Worm (Caenorhabditis elegans) whole organism, L3 larva: ENCODE results near the gene fipr-25.
A peak's percentile ranks its signal among the peaks of the same experiment; 100 is the strongest.

Experiments used
- R02D3.7 ChIP-seq: fragments of 150-350 bp; optimal IDR thresholded peaks from 2 replicates; lab custom pipeline; 2014; ENCODE audit warnings: missing biosample characterization, missing genetic modification characterization
- ZK546.5 ChIP-seq: sonication (generic microtip); optimal IDR thresholded peaks from 2 replicates; lab custom pipeline; 2017; ENCODE audit warnings: missing biosample characterization, missing genetic modification characterization
- aly-2 ChIP-seq: fragments of 150-350 bp; optimal IDR thresholded peaks from 2 replicates; lab custom pipeline; 2014; ENCODE audit warnings: missing biosample characterization, missing genetic modification characterization
- ama-1 ChIP-seq: fragments of 150-350 bp; optimal IDR thresholded peaks from 2 replicates; lab custom pipeline; 2018
- ceh-28 ChIP-seq: fragments of 150-350 bp; optimal IDR thresholded peaks from 2 replicates; lab custom pipeline; 2014; ENCODE audit warnings: missing biosample characterization, missing genetic modification reagents, missing genetic modification characterization
- ceh-82 ChIP-seq: fragments of 150-350 bp; optimal IDR thresholded peaks from 2 replicates; lab custom pipeline; 2014; ENCODE audit warnings: missing biosample characterization, missing genetic modification characterization
- ceh-9 ChIP-seq: sonication (generic microtip); optimal IDR thresholded peaks from 2 replicates; lab custom pipeline; 2018; ENCODE audit warnings: missing biosample characterization, missing genetic modification characterization
- daf-12 ChIP-seq: fragments of 150-350 bp; optimal IDR thresholded peaks from 2 replicates; lab custom pipeline; 2014; ENCODE audit warnings: missing biosample characterization, missing genetic modification reagents, missing genetic modification characterization
- egl-27 ChIP-seq: sonication (generic microtip); optimal IDR thresholded peaks from 4 replicates; lab custom pipeline; 2017; ENCODE audit warnings: missing biosample characterization, missing genetic modification reagents, missing genetic modification characterization
- egl-5 ChIP-seq: fragments of 150-350 bp; optimal IDR thresholded peaks from 2 replicates; lab custom pipeline; 2017; ENCODE audit warnings: missing biosample characterization, missing genetic modification reagents, missing genetic modification characterization, inconsistent platforms
- elt-1 ChIP-seq: fragments of 150-350 bp; optimal IDR thresholded peaks from 2 replicates; lab custom pipeline; 2014; ENCODE audit warnings: missing biosample characterization, missing genetic modification characterization
- elt-2 ChIP-seq: sonication (generic microtip); optimal IDR thresholded peaks from 2 replicates; lab custom pipeline; 2016; ENCODE audit warnings: missing genetic modification reagents, mild to moderate bottlenecking, missing genetic modification characterization, missing compliant biosample characterization
- eor-1 ChIP-seq, 2 experiments: fragments of 150-350 bp; optimal IDR thresholded peaks; 2 replicates each; lab custom pipeline; 2014 to 2018; ENCODE audit warnings: missing biosample characterization in 2 of 2, missing genetic modification characterization in 2 of 2
- fkh-2 ChIP-seq: fragments of 150-350 bp; optimal IDR thresholded peaks from 2 replicates; lab custom pipeline; 2014; ENCODE audit warnings: missing biosample characterization, missing genetic modification reagents, missing genetic modification characterization
- fos-1 ChIP-seq: fragments of 150-350 bp; optimal IDR thresholded peaks from 2 replicates; lab custom pipeline; 2014; ENCODE audit warnings: missing biosample characterization, missing genetic modification characterization
- hmg-11 ChIP-seq: sonication (generic microtip); optimal IDR thresholded peaks from 2 replicates; lab custom pipeline; 2016; ENCODE audit warnings: missing genetic modification characterization, missing compliant biosample characterization
- lin-15B ChIP-seq: fragments of 150-350 bp; optimal IDR thresholded peaks from 2 replicates; lab custom pipeline; 2014; ENCODE audit warnings: missing biosample characterization, missing genetic modification characterization
- lin-39 ChIP-seq: fragments of 150-350 bp; optimal IDR thresholded peaks from 2 replicates; lab custom pipeline; 2018; ENCODE audit warnings: missing biosample characterization, missing genetic modification reagents, missing genetic modification characterization
- lsy-12 ChIP-seq: sonication (generic microtip); optimal IDR thresholded peaks from 2 replicates; lab custom pipeline; 2016; ENCODE audit warnings: mild to moderate bottlenecking, missing genetic modification characterization, missing compliant biosample characterization
- nfya-1 ChIP-seq: sonication (generic microtip); optimal IDR thresholded peaks from 2 replicates; lab custom pipeline; 2017; ENCODE audit warnings: missing genetic modification characterization, mild to moderate bottlenecking, missing compliant biosample characterization, antibody characterized with exemption, moderate library complexity; ENCODE audit not compliant: insufficient read depth
- nhr-11 ChIP-seq: fragments of 150-350 bp; optimal IDR thresholded peaks from 2 replicates; lab custom pipeline; 2014; ENCODE audit warnings: missing biosample characterization, missing genetic modification characterization
- nhr-12 ChIP-seq: fragments of 150-350 bp; optimal IDR thresholded peaks from 2 replicates; lab custom pipeline; 2014; ENCODE audit warnings: missing biosample characterization, missing genetic modification characterization
- nhr-23 ChIP-seq: fragments of 150-350 bp; optimal IDR thresholded peaks from 2 replicates; lab custom pipeline; 2014; ENCODE audit warnings: missing biosample characterization, missing genetic modification reagents, missing genetic modification characterization
- nhr-237 ChIP-seq: fragments of 150-350 bp; optimal IDR thresholded peaks from 2 replicates; lab custom pipeline; 2014; ENCODE audit warnings: missing biosample characterization, missing genetic modification characterization
- nhr-25 ChIP-seq: sonication (generic microtip); optimal IDR thresholded peaks from 2 replicates; lab custom pipeline; 2017; ENCODE audit warnings: missing biosample characterization, missing genetic modification characterization
- nhr-28 ChIP-seq: fragments of 150-350 bp; optimal IDR thresholded peaks from 2 replicates; lab custom pipeline; 2014; ENCODE audit warnings: missing biosample characterization, missing genetic modification characterization
- nhr-67 ChIP-seq: fragments of 150-350 bp; optimal IDR thresholded peaks from 2 replicates; lab custom pipeline; 2014; ENCODE audit warnings: missing biosample characterization, missing genetic modification characterization
- nhr-76 ChIP-seq: fragments of 150-350 bp; sonication (generic microtip); optimal IDR thresholded peaks from 5 replicates; lab custom pipeline; 2014; ENCODE audit warnings: missing biosample characterization, missing genetic modification characterization
- nhr-77 ChIP-seq: fragments of 150-350 bp; optimal IDR thresholded peaks from 2 replicates; lab custom pipeline; 2014; ENCODE audit warnings: missing biosample characterization, missing genetic modification characterization
- pha-4 ChIP-seq: fragments of 150-350 bp; optimal IDR thresholded peaks from 2 replicates; lab custom pipeline; 2014; ENCODE audit warnings: missing biosample characterization, missing genetic modification reagents, missing genetic modification characterization
- pqm-1 ChIP-seq: fragments of 150-350 bp; optimal IDR thresholded peaks from 2 replicates; lab custom pipeline; 2017; ENCODE audit warnings: missing biosample characterization, missing genetic modification characterization, inconsistent platforms
- snpc-4 ChIP-seq: fragments of 150-350 bp; optimal IDR thresholded peaks from 2 replicates; lab custom pipeline; 2014; ENCODE audit warnings: missing biosample characterization, missing genetic modification characterization
- tbx-2 ChIP-seq: sonication (generic microtip); optimal IDR thresholded peaks from 2 replicates; lab custom pipeline; 2016; ENCODE audit warnings: mild to moderate bottlenecking, missing genetic modification characterization, missing compliant biosample characterization
- unc-39 ChIP-seq: sonication (generic microtip); optimal IDR thresholded peaks from 4 replicates; lab custom pipeline; 2017; ENCODE audit warnings: missing biosample characterization, missing genetic modification characterization
- unc-62 ChIP-seq: fragments of 150-350 bp; sonication (generic microtip); optimal IDR thresholded peaks from 4 replicates; lab custom pipeline; 2014; ENCODE audit warnings: missing biosample characterization, missing genetic modification reagents, missing genetic modification characterization
- zag-1 ChIP-seq: fragments of 150-350 bp; optimal IDR thresholded peaks from 2 replicates; lab custom pipeline; 2014; ENCODE audit warnings: missing biosample characterization, missing genetic modification characterization
- ztf-4 ChIP-seq: fragments of 150-350 bp; optimal IDR thresholded peaks from 2 replicates; lab custom pipeline; 2014; ENCODE audit warnings: missing biosample characterization, missing genetic modification characterization

The fipr-25 gene

ce11 chrV:1957110-1957509, at the start of gene fipr-25:
Gene fipr-25, plus strand, starts transcription at chrV:1957410.
- no peak for TF ChIP-seq aly-2 (tag; lab: Kevin White, UChicago)
- no peak for TF ChIP-seq elt-2 (tag; lab: Kevin White, UChicago)
- no peak for TF ChIP-seq nhr-67 (tag; lab: Kevin White, UChicago)
- TF ChIP-seq lin-39 (tag; lab: Kevin White, UChicago) = no peak
- TF ChIP-seq ceh-82 (tag; lab: Kevin White, UChicago) = no peak
- TF ChIP-seq lin-15B (tag; lab: Kevin White, UChicago) = no peak
- no peak for TF ChIP-seq eor-1 (tag; optimal IDR thresholded peaks at IDR 0.05; lab: Kevin White, UChicago)
- TF ChIP-seq ama-1 (lab: Kevin White, UChicago) = no peak

- TF ChIP-seq fos-1 (tag; lab: Kevin White, UChicago) = no peak
- no peak for TF ChIP-seq R02D3.7
- no peak for TF ChIP-seq ZK546.5 (tag; lab: Kevin White, UChicago)
- no peak for TF ChIP-seq nhr-67 (tag; lab: Kevin White, UChicago)
- TF ChIP-seq snpc-4 (tag; lab: Kevin White, UChicago) = no peak
- no peak for TF ChIP-seq ztf-4 (tag; lab: Kevin White, UChicago)
- TF ChIP-seq egl-5 (tag; lab: Kevin White, UChicago) = no peak
- TF ChIP-seq pha-4 (tag; lab: Kevin White, UChicago) = no peak
- no peak for TF ChIP-seq nhr-76 (tag; lab: Kevin White, UChicago)
- no peak for TF ChIP-seq nhr-12 (tag; lab: Kevin White, UChicago)
Observed at ce11 chrV:1908542-1908941, 48.7 kb upstream of the fipr-25 start, which contains the start of gene srp-3. Gene srp-3, plus strand, starts transcription at chrV:1908842.

- TF ChIP-seq ceh-9 (tag; lab: Kevin White, UChicago) = no peak
- TF ChIP-seq ztf-4 (tag; lab: Kevin White, UChicago) = no peak
- no peak for TF ChIP-seq snpc-4 (tag; lab: Kevin White, UChicago)
- TF ChIP-seq egl-5 (tag; lab: Kevin White, UChicago) = no peak
- no peak for TF ChIP-seq elt-1 (tag; lab: Kevin White, UChicago)
- TF ChIP-seq ceh-82 (tag; lab: Kevin White, UChicago) = no peak
- no peak for TF ChIP-seq fkh-2 (tag; lab: Kevin White, UChicago)
- TF ChIP-seq nhr-28 (tag; lab: Kevin White, UChicago) = no peak
- TF ChIP-seq ceh-28 = no peak
- no peak for TF ChIP-seq egl-27
- TF ChIP-seq eor-1 (tag; optimal IDR thresholded peaks at IDR 0.05; lab: Kevin White, UChicago) = no peak
- TF ChIP-seq R02D3.7 = no peak
- TF ChIP-seq nhr-237 (tag; lab: Kevin White, UChicago) = no peak
- no peak for TF ChIP-seq lin-39 (tag; lab: Kevin White, UChicago)
- TF ChIP-seq hmg-11 (tag; lab: Kevin White, UChicago) = no peak
- no peak for TF ChIP-seq unc-62 (GFP tag; lab: Kevin White, UChicago)
- TF ChIP-seq elt-2 (tag; lab: Kevin White, UChicago) = no peak
- no peak for TF ChIP-seq zag-1 (tag; lab: Kevin White, UChicago)
- no peak for TF ChIP-seq nhr-12 (tag; lab: Kevin White, UChicago)
Observed at ce11 chrV:1911102-1911501, 46.1 kb upstream of the fipr-25 start, which contains the start of gene Y32G9A.3. Gene Y32G9A.3, plus strand, starts transcription at chrV:1911402.

- no peak for TF ChIP-seq ceh-28
- peak; percentile 11 for TF ChIP-seq nhr-23
- TF ChIP-seq nhr-25 (tag; lab: Kevin White, UChicago) = peak; percentile 27
- TF ChIP-seq elt-2 (tag; lab: Kevin White, UChicago) = no peak
- TF ChIP-seq nfya-1 (tag; lab: Kevin White, UChicago) = peak; percentile 68
- TF ChIP-seq lin-15B (tag; lab: Kevin White, UChicago) = peak; percentile 69
- peak; percentile 5 for TF ChIP-seq pqm-1 (tag; lab: Kevin White, UChicago)
- TF ChIP-seq pha-4 (tag; lab: Kevin White, UChicago) = peak; percentile 24
- TF ChIP-seq lin-39 (tag; lab: Kevin White, UChicago) = peak; percentile 11
- TF ChIP-seq hmg-11 (tag; lab: Kevin White, UChicago) = peak; percentile 44
- TF ChIP-seq unc-39 (tag; lab: Kevin White, UChicago) = no peak
- TF ChIP-seq, all 47 proteins: peak for 8
Observed at ce11 chrV:1918030-1918559, 39.1 kb upstream of the fipr-25 start, which contains the start of gene Y32G9A.2. Gene Y32G9A.2, plus strand, starts transcription at chrV:1918509.

- TF ChIP-seq nhr-11 = no peak
- no peak for TF ChIP-seq nhr-77 (tag; lab: Kevin White, UChicago)
- TF ChIP-seq nhr-67 (tag; lab: Kevin White, UChicago) = no peak
- TF ChIP-seq daf-12 (tag; lab: Kevin White, UChicago) = no peak
- no peak for TF ChIP-seq nhr-23
- no peak for TF ChIP-seq nhr-237 (tag; lab: Kevin White, UChicago)
- TF ChIP-seq egl-27 = no peak
- TF ChIP-seq egl-5 (tag; lab: Kevin White, UChicago) = no peak
- TF ChIP-seq ZK546.5 (tag; lab: Kevin White, UChicago) = no peak
- TF ChIP-seq ama-1 (lab: Kevin White, UChicago) = no peak
- TF ChIP-seq tbx-2 = no peak
- TF ChIP-seq aly-2 (tag; lab: Kevin White, UChicago) = no peak
- no peak for TF ChIP-seq nfya-1 (tag; lab: Kevin White, UChicago)
- no peak for TF ChIP-seq lsy-12
- no peak for TF ChIP-seq ceh-82 (tag; lab: Kevin White, UChicago)
Observed at ce11 chrV:1920105-1920504, 37.1 kb upstream of the fipr-25 start, which contains the start of gene Y32G9A.12. Gene Y32G9A.12, minus strand, starts transcription at chrV:1920205.
